Fruit fly (Drosophila melanogaster) whole organism, pupa: ENCODE results near the gene CG14252.

Source experiments
- CG12605 ChIP-seq: fragments of 200-800 bp; sonication (Bioruptor generic); IDR thresholded peaks from 2 replicates; pipeline ENCODE4 v1.3.6; 2022; ENCODE audit warnings: missing biosample characterization, missing genetic modification characterization
- CG13204 ChIP-seq: fragments of 200-800 bp; sonication (Bioruptor generic); optimal IDR thresholded peaks from 2 replicates; lab custom pipeline; 2018; ENCODE audit warnings: missing biosample characterization, mild to moderate bottlenecking, missing genetic modification characterization, moderate library complexity
- CG32121 ChIP-seq: fragments of 200-800 bp; sonication (Bioruptor generic); IDR thresholded peaks from 2 replicates; pipeline ENCODE4 v1.3.6; 2022; ENCODE audit warnings: missing biosample characterization, missing genetic modification characterization
- CG34367 ChIP-seq: fragments of 200-800 bp; sonication (Bioruptor generic); optimal IDR thresholded peaks from 2 replicates; lab custom pipeline; 2018; ENCODE audit warnings: missing biosample characterization, mild to moderate bottlenecking, missing genetic modification characterization
- CG9948 ChIP-seq: fragments of 200-800 bp; sonication (Bioruptor generic); optimal IDR thresholded peaks from 2 replicates; lab custom pipeline; 2018; ENCODE audit warnings: missing biosample characterization, mild to moderate bottlenecking, missing genetic modification characterization, moderate library complexity
- EcR ChIP-seq: fragments of 200-800 bp; sonication (Bioruptor generic); optimal IDR thresholded peaks from 3 replicates; lab custom pipeline; 2019; ENCODE audit warnings: missing biosample characterization, missing genetic modification characterization, mild to moderate bottlenecking, moderate library complexity, missing genetic modification reagents
- rn ChIP-seq: fragments of 200-800 bp; sonication (Bioruptor generic); IDR thresholded peaks from 2 replicates; pipeline ENCODE4 v1.3.6; 2022; ENCODE audit warnings: missing biosample characterization, missing genetic modification characterization

- TF ChIP-seq CG9948 (tag; lab: Kevin White, UChicago) (no peak), CG12605 (no peak), CG32121 (GFP tag; lab: Robert Waterston, UW) (no peak), EcR (GFP tag; lab: Kevin White, UChicago) (no peak), CG34367 (no peak), rn (GFP tag; lab: Robert Waterston, UW) (no peak), CG13204 (GFP tag; lab: Kevin White, UChicago) (no peak)
These were observed 24.4 kb downstream of the CG14252 start for dm6 chr3R:26969743-26970142.
